Fruit fly (Drosophila melanogaster) whole organism, prepupa: ENCODE measurements around the gene Dbct.

ENCODE experiments used
- CG15336 ChIP-seq: fragments of 200-800 bp; sonication (Bioruptor generic); IDR thresholded peaks from 2 replicates; pipeline ENCODE4 v1.3.6; 2022; ENCODE audit warnings: missing biosample characterization, missing genetic modification characterization
- Sox15 ChIP-seq: fragments of 200-800 bp; sonication (Bioruptor generic); optimal IDR thresholded peaks from 3 replicates; lab custom pipeline; 2016; ENCODE audit warnings: missing biosample characterization, missing genetic modification characterization
- cyc ChIP-seq: fragments of 200-800 bp; sonication (Bioruptor generic); optimal IDR thresholded peaks from 3 replicates; lab custom pipeline; 2016; ENCODE audit warnings: missing biosample characterization, missing genetic modification characterization

dm6 chrX:15078394-15078793 is 7.5 kb upstream of the Dbct start:
- TF ChIP-seq Sox15 (no peak), CG15336 (GFP tag; lab: Robert Waterston, UW) (no peak; the same call in 1 of the 2 replicates), cyc (no peak)
